Fruit fly (Drosophila melanogaster): ENCODE measurements around the gene CG10654.

- no peak for TF ChIP-seq sage (GFP tag; optimal IDR thresholded peaks at IDR 0.05)
- peak; percentile 47 for TF ChIP-seq h (GFP tag; optimal IDR thresholded peaks at IDR 0.05)
- no peak for TF ChIP-seq usp (GFP tag; optimal IDR thresholded peaks at IDR 0.05)
- no peak for TF ChIP-seq Hr83 (GFP tag; optimal IDR thresholded peaks at IDR 0.05; ENCODE audit: poor library complexity, severe bottlenecking)
These were observed 24.7 kb downstream of the CG10654 start for dm6 chr3L:12482917-12483316.

Measured in whole organism, wandering third instar larva.